Worm (Caenorhabditis elegans) whole organism, L4 larva: ENCODE results near the gene sod-3.
"Not testable (repeated sequence)": the region's sequence is repeated elsewhere in the genome, so short reads cannot be mapped to it uniquely, and the experiment has no call there.

Source experiments
- F37D6.2 ChIP-seq: sonication (generic microtip); optimal IDR thresholded peaks from 2 replicates; lab custom pipeline; 2016; ENCODE audit warnings: mild to moderate bottlenecking, missing genetic modification characterization, missing compliant biosample characterization
- F49E8.2 ChIP-seq: sonication (generic microtip); optimal IDR thresholded peaks from 2 replicates; lab custom pipeline; 2016; ENCODE audit warnings: missing compliant biosample characterization, mild to moderate bottlenecking, missing genetic modification characterization, borderline replicate concordance
- Y48G9A.11 ChIP-seq: fragments of 200-800 bp; sonication (Bioruptor generic); IDR thresholded peaks from 2 replicates; pipeline ENCODE4 v1.3.6; 2022; ENCODE audit warnings: missing genetic modification reagents, missing genetic modification characterization, missing compliant biosample characterization
- Y75B8A.6 ChIP-seq: fragments of 200-800 bp; sonication (Bioruptor generic); IDR thresholded peaks from 2 replicates; pipeline ENCODE4 v1.3.6; 2022; ENCODE audit warnings: missing genetic modification reagents, missing genetic modification characterization, missing compliant biosample characterization
- ZK337.2 ChIP-seq: fragments of 200-800 bp; sonication (Bioruptor generic); IDR thresholded peaks from 2 replicates; pipeline ENCODE4 v1.3.6; 2022; ENCODE audit warnings: missing genetic modification reagents, missing genetic modification characterization, missing compliant biosample characterization
- ZK546.5 ChIP-seq, 2 experiments: sonication (generic microtip); optimal IDR thresholded peaks; 2 replicates each; lab custom pipeline; 2017; ENCODE audit warnings: missing biosample characterization in 2 of 2, missing genetic modification characterization in 2 of 2
- aha-1 ChIP-seq: fragments of 150-350 bp; peaks from one replicate; lab custom pipeline; 2014; ENCODE audit warnings: missing biosample characterization, missing genetic modification characterization
- aly-2 ChIP-seq: sonication (generic microtip); optimal IDR thresholded peaks from 2 replicates; lab custom pipeline; 2018; ENCODE audit warnings: missing biosample characterization, missing genetic modification characterization
- attf-4 ChIP-seq: sonication (generic microtip); optimal IDR thresholded peaks from 3 replicates; lab custom pipeline; 2017; ENCODE audit warnings: missing biosample characterization, missing genetic modification characterization
- ceh-62 ChIP-seq: sonication (generic microtip); optimal IDR thresholded peaks from 2 replicates; lab custom pipeline; 2017; ENCODE audit warnings: missing biosample characterization, missing genetic modification characterization
- daf-12 ChIP-seq: fragments of 150-350 bp; optimal IDR thresholded peaks from 2 replicates; lab custom pipeline; 2014; ENCODE audit warnings: missing biosample characterization, missing genetic modification reagents, missing genetic modification characterization
- daf-16 ChIP-seq, 3 experiments: sonication (generic microtip); optimal IDR thresholded peaks; 2 replicates each; lab custom pipeline; 2016 to 2017; ENCODE audit warnings: missing genetic modification characterization in 3 of 3, missing genetic modification reagents in 3 of 3, mild to moderate bottlenecking in 2 of 3, missing compliant biosample characterization in 2 of 3, missing biosample characterization in 1 of 3, moderate library complexity in 1 of 3
- dpl-1 ChIP-seq: fragments of 150-350 bp; optimal IDR thresholded peaks from 2 replicates; lab custom pipeline; 2014; ENCODE audit warnings: missing biosample characterization, missing genetic modification reagents, missing genetic modification characterization
- egl-27 ChIP-seq: sonication (generic microtip); optimal IDR thresholded peaks from 3 replicates; lab custom pipeline; 2017; ENCODE audit warnings: missing biosample characterization, missing genetic modification reagents, missing genetic modification characterization
- egl-43 ChIP-seq: fragments of 200-800 bp; sonication (Bioruptor generic); IDR thresholded peaks from 2 replicates; pipeline ENCODE4 v1.3.6; 2022; ENCODE audit warnings: missing genetic modification reagents, missing genetic modification characterization, missing compliant biosample characterization
- fkh-10 ChIP-seq: fragments of 150-350 bp; optimal IDR thresholded peaks from 2 replicates; lab custom pipeline; 2014; ENCODE audit warnings: missing biosample characterization, missing genetic modification reagents, missing genetic modification characterization
- gei-8 ChIP-seq: fragments of 200-800 bp; sonication (Bioruptor generic); optimal IDR thresholded peaks from 2 replicates; lab custom pipeline; 2018; ENCODE audit warnings: mild to moderate bottlenecking, missing genetic modification characterization, missing compliant biosample characterization
- hmg-1.1 ChIP-seq: fragments of 200-800 bp; sonication (Bioruptor generic); IDR thresholded peaks from 2 replicates; pipeline ENCODE4 v1.3.6; 2022; ENCODE audit warnings: missing genetic modification reagents, missing genetic modification characterization, missing compliant biosample characterization
- jun-1 ChIP-seq: fragments of 150-350 bp; optimal IDR thresholded peaks from 2 replicates; lab custom pipeline; 2014; ENCODE audit warnings: missing biosample characterization, missing genetic modification reagents, missing genetic modification characterization
- lim-7 ChIP-seq: fragments of 200-800 bp; sonication (Bioruptor generic); IDR thresholded peaks from 2 replicates; pipeline ENCODE4 v1.3.6; 2022; ENCODE audit warnings: missing genetic modification characterization, missing compliant biosample characterization
- lin-1 ChIP-seq: fragments of 200-800 bp; sonication (Bioruptor generic); IDR thresholded peaks from 2 replicates; pipeline ENCODE4 v1.3.6; 2022; ENCODE audit warnings: missing genetic modification reagents, missing genetic modification characterization, missing compliant biosample characterization
- lin-13 ChIP-seq: fragments of 150-350 bp; optimal IDR thresholded peaks from 2 replicates; lab custom pipeline; 2014; ENCODE audit warnings: missing biosample characterization, missing genetic modification reagents, missing genetic modification characterization
- lin-15B ChIP-seq: fragments of 150-350 bp; sonication (generic microtip); optimal IDR thresholded peaks from 3 replicates; lab custom pipeline; 2014; ENCODE audit warnings: missing biosample characterization, missing genetic modification characterization
- lin-39 ChIP-seq: fragments of 150-350 bp; optimal IDR thresholded peaks from 2 replicates; lab custom pipeline; 2014; ENCODE audit warnings: missing biosample characterization, missing genetic modification reagents, missing genetic modification characterization
- lsy-2 ChIP-seq, 2 experiments: fragments of 150-350 bp in 1 of 2; sonication (generic microtip) in 1 of 2; optimal IDR thresholded peaks; 2 replicates each; lab custom pipeline; 2014 to 2017; ENCODE audit warnings: missing biosample characterization in 2 of 2, missing genetic modification characterization in 2 of 2
- madf-5 ChIP-seq, 2 experiments: fragments of 200-800 bp; sonication (Bioruptor generic); IDR thresholded peaks; 2 replicates each; pipeline ENCODE4 v1.3.6; 2022; ENCODE audit warnings: missing compliant biosample characterization in 2 of 2, missing genetic modification characterization in 2 of 2
- mdl-1 ChIP-seq, 2 experiments: fragments of 150-350 bp in 1 of 2; sonication (generic microtip) in 1 of 2; optimal IDR thresholded peaks; 2 replicates each; lab custom pipeline; 2014 to 2017; ENCODE audit warnings: missing biosample characterization in 2 of 2, missing genetic modification characterization in 2 of 2
- mxl-2 ChIP-seq: fragments of 200-800 bp; sonication (Bioruptor generic); conservative IDR thresholded peaks from 2 replicates; pipeline ENCODE4 v1.3.6; 2022; ENCODE audit warnings: missing genetic modification reagents, missing genetic modification characterization, missing compliant biosample characterization
- nhr-10 ChIP-seq: fragments of 150-350 bp; optimal IDR thresholded peaks from 2 replicates; lab custom pipeline; 2014; ENCODE audit warnings: missing biosample characterization, missing genetic modification characterization
- nhr-237 ChIP-seq: sonication (generic microtip); optimal IDR thresholded peaks from 2 replicates; lab custom pipeline; 2017; ENCODE audit warnings: missing biosample characterization, missing genetic modification characterization
- nhr-28 ChIP-seq: fragments of 150-350 bp; optimal IDR thresholded peaks from 2 replicates; lab custom pipeline; 2014; ENCODE audit warnings: missing biosample characterization, missing genetic modification characterization
- nhr-41 ChIP-seq: fragments of 200-800 bp; sonication (Bioruptor generic); IDR thresholded peaks from 2 replicates; pipeline ENCODE4 v1.3.6; 2022; ENCODE audit warnings: missing genetic modification reagents, missing genetic modification characterization, missing compliant biosample characterization
- nhr-48 ChIP-seq: sonication (generic microtip); optimal IDR thresholded peaks from 2 replicates; lab custom pipeline; 2016; ENCODE audit warnings: mild to moderate bottlenecking, missing genetic modification characterization, missing compliant biosample characterization
- nhr-76 ChIP-seq: fragments of 150-350 bp; optimal IDR thresholded peaks from 2 replicates; lab custom pipeline; 2014; ENCODE audit warnings: missing biosample characterization, missing genetic modification characterization
- pha-4 ChIP-seq, 2 experiments: fragments of 150-350 bp in 1 of 2; fragments of 200-800 bp in 1 of 2; sonication (Bioruptor generic) in 1 of 2; IDR thresholded peaks in 1 of 2; optimal IDR thresholded peaks in 1 of 2; 2 replicates each; pipeline versions ENCODE4 v1.3.6 to Lab custom; 2014 to 2022; ENCODE audit warnings: missing genetic modification characterization in 2 of 2, missing genetic modification reagents in 2 of 2, missing biosample characterization in 1 of 2, missing compliant biosample characterization in 1 of 2
- pqm-1 ChIP-seq: sonication (generic microtip); optimal IDR thresholded peaks from 2 replicates; lab custom pipeline; 2017; ENCODE audit warnings: missing biosample characterization, missing genetic modification characterization
- rbr-2 ChIP-seq: sonication (generic microtip); optimal IDR thresholded peaks from 2 replicates; lab custom pipeline; 2016; ENCODE audit warnings: missing genotype, missing genetic modification characterization, missing compliant biosample characterization
- set-16 ChIP-seq: fragments of 200-800 bp; sonication (Bioruptor generic); IDR thresholded peaks from 2 replicates; pipeline ENCODE4 v1.3.6; 2022; ENCODE audit warnings: missing genetic modification reagents, missing genetic modification characterization, missing compliant biosample characterization
- skn-1 ChIP-seq: fragments of 150-350 bp; optimal IDR thresholded peaks from 2 replicates; lab custom pipeline; 2014; ENCODE audit warnings: missing biosample characterization, missing genetic modification characterization
- spr-3 ChIP-seq: fragments of 200-800 bp; sonication (Bioruptor generic); optimal IDR thresholded peaks from 2 replicates; lab custom pipeline; 2018; ENCODE audit warnings: mild to moderate bottlenecking, missing genetic modification characterization, missing compliant biosample characterization
- tag-97 ChIP-seq: fragments of 200-800 bp; sonication (Bioruptor generic); IDR thresholded peaks from 2 replicates; pipeline ENCODE4 v1.3.6; 2022; ENCODE audit warnings: missing genetic modification characterization, missing compliant biosample characterization
- unc-130 ChIP-seq: sonication (generic microtip); optimal IDR thresholded peaks from 2 replicates; lab custom pipeline; 2016; ENCODE audit warnings: missing genetic modification reagents, missing genetic modification characterization, missing compliant biosample characterization
- unc-39 ChIP-seq: sonication (generic microtip); optimal IDR thresholded peaks from 2 replicates; lab custom pipeline; 2017; ENCODE audit warnings: missing biosample characterization, missing genetic modification characterization
- unc-62 ChIP-seq, 3 experiments: fragments of 150-350 bp in 1 of 3; sonication (generic microtip); optimal IDR thresholded peaks in 2 of 3; peaks in 1 of 3; 1 replicate in 1 of 3; 2 replicates in 2 of 3; lab custom pipeline; 2014 to 2017; ENCODE audit warnings: missing biosample characterization in 3 of 3, missing genetic modification characterization in 3 of 3, missing genetic modification reagents in 3 of 3, missing genotype in 1 of 3
- zfp-2 ChIP-seq: sonication (generic microtip); optimal IDR thresholded peaks from 2 replicates; lab custom pipeline; 2016; ENCODE audit warnings: mild to moderate bottlenecking, missing genetic modification characterization, missing compliant biosample characterization
- ztf-7 ChIP-seq: fragments of 150-350 bp; optimal IDR thresholded peaks from 2 replicates; lab custom pipeline; 2014; ENCODE audit warnings: missing biosample characterization, missing genetic modification characterization

sod-3 gene

ce11 chrX:17117359-17117758 lies 24.8 kb downstream of the sod-3 start, which contains the start of gene K09E3.2:
K09E3.2 (plus strand) TSS chrX:17117659.
- TF ChIP-seq tag-97 (GFP tag; lab: Robert Waterston, UW); nhr-28 (tag; lab: Kevin White, UChicago); F37D6.2 (tag; lab: Kevin White, UChicago): not testable (repeated sequence)

- TF ChIP-seq nhr-41 (GFP tag; lab: Robert Waterston, UW) (no peak), aha-1 (tag; lab: Kevin White, UChicago) (no peak), nhr-48 (tag; lab: Kevin White, UChicago) (no peak), nhr-10 (tag; lab: Kevin White, UChicago) (no peak), lin-13 (no peak), spr-3 (no peak), nhr-76 (tag; lab: Kevin White, UChicago) (no peak)
Measured at ce11 chrX:17134427-17134826, 41.9 kb downstream of the sod-3 start, which contains the start of gene K09E3.7. K09E3.7 (minus strand) TSS chrX:17134527.

DNA sequence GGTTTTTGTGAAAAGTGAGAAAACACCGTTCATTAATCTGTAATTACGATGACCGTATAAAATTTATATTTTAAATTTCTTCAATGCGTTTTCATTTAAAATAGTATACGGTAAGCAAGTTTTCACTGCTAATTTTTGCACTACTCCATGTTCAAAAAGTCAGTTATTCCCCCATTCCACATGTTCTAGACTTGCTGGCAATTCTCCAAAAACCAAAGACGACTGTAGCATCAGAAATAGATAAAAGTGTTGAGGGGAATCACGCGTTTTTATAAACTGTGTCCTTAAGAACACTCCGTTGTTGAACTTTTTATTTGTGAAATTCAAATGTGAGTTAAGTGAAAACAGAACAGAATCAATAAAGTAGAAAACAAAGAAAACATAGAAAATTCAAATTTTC lies 43.2 kb downstream of the sod-3 start:
- TF ChIP-seq lin-39 (tag; lab: Kevin White, UChicago) (no peak), lim-7 (GFP tag; lab: Robert Waterston, UW) (no peak), ZK337.2 (GFP tag; lab: Robert Waterston, UW) (no peak), ztf-7 (tag; lab: Kevin White, UChicago) (no peak), zfp-2 (tag; lab: Kevin White, UChicago) (no peak), fkh-10 (GFP tag; lab: Kevin White, UChicago) (no peak), attf-4 (tag; lab: Kevin White, UChicago) (no peak), Y75B8A.6 (no peak), ceh-62 (tag; lab: Kevin White, UChicago) (no peak), jun-1 (tag; lab: Kevin White, UChicago) (no peak), nhr-76 (tag; lab: Kevin White, UChicago) (no peak), egl-43 (no peak), egl-27 (tag; lab: Kevin White, UChicago) (no peak), Y48G9A.11 (GFP tag; lab: Robert Waterston, UW) (no peak), unc-130 (GFP tag; lab: Kevin White, UChicago) (no peak), skn-1 (tag; lab: Kevin White, UChicago) (no peak), lin-1 (GFP tag; lab: Robert Waterston, UW) (0 out of 2 replicates have a peak, but pooled peaks have one; percentile 10), mxl-2 (GFP tag; lab: Robert Waterston, UW) (no peak), gei-8 (GFP tag; lab: Kevin White, UChicago) (no peak), aly-2 (tag; lab: Kevin White, UChicago) (no peak), spr-3 (no peak), lsy-2 (tag; optimal IDR thresholded peaks at IDR 0.05; lab: Kevin White, UChicago) (peak in 1 of 2 experiments; percentile 47), daf-16 (GFP tag; optimal IDR thresholded peaks at IDR 0.05; lab: Kevin White, UChicago) (no peak), daf-16 (tag; optimal IDR thresholded peaks at IDR 0.05; lab: Kevin White, UChicago) (peak; percentile 73), ZK546.5 (tag; optimal IDR thresholded peaks at IDR 0.05; lab: Kevin White, UChicago) (no peak), unc-39 (no peak), unc-62 (GFP tag; optimal IDR thresholded peaks at IDR 0.05 in 1 of 2; lab: Kevin White, UChicago) (peak in 1 of 2 experiments; percentile 75), unc-62 (tag; optimal IDR thresholded peaks at IDR 0.05; lab: Kevin White, UChicago) (no peak), mdl-1 (tag; optimal IDR thresholded peaks at IDR 0.05; lab: Kevin White, UChicago) (no peak), nhr-28 (tag; lab: Kevin White, UChicago) (peak; percentile 59), aha-1 (tag; lab: Kevin White, UChicago) (peak; percentile 98), rbr-2 (tag; lab: Kevin White, UChicago) (no peak), dpl-1 (GFP tag; lab: Kevin White, UChicago) (no peak), hmg-1.1 (GFP tag; lab: Robert Waterston, UW) (no peak), tag-97 (GFP tag; lab: Robert Waterston, UW) (no peak), lin-15B (no peak), pqm-1 (tag; lab: Kevin White, UChicago) (peak; percentile 34), F49E8.2 (tag; lab: Kevin White, UChicago) (no peak), nhr-237 (tag; lab: Kevin White, UChicago) (no peak), daf-12 (tag; lab: Kevin White, UChicago) (no peak), pha-4 (GFP tag; IDR thresholded peaks at IDR 0.05; lab: Robert Waterston, UW) (no peak), pha-4 (tag; optimal IDR thresholded peaks at IDR 0.05; lab: Kevin White, UChicago) (no peak), F37D6.2 (tag; lab: Kevin White, UChicago) (no peak), set-16 (GFP tag; lab: Robert Waterston, UW) (no peak), madf-5 (GFP tag; IDR thresholded peaks at IDR 0.05; lab: Robert Waterston, UW) (no peak)
